Fruit fly (Drosophila melanogaster) whole organism, embryonic: ENCODE results near the gene MCU.

ENCODE experiments used
- Antp ChIP-seq: fragments of 200-800 bp; sonication (Bioruptor generic); optimal IDR thresholded peaks from 3 replicates; lab custom pipeline; 2016; ENCODE audit warnings: missing biosample characterization, missing genetic modification characterization
- Atf3 ChIP-seq: fragments of 200-800 bp; sonication (Bioruptor generic); optimal IDR thresholded peaks from 3 replicates; lab custom pipeline; 2016; ENCODE audit warnings: missing biosample characterization, missing genetic modification characterization
- B-H1 ChIP-seq: fragments of 200-800 bp; sonication (Bioruptor generic); IDR thresholded peaks from 3 replicates; pipeline ENCODE4 v1.3.6; 2022; ENCODE audit warnings: missing biosample characterization, missing genetic modification characterization
- CG10321 ChIP-seq: fragments of 200-800 bp; sonication (Bioruptor generic); IDR thresholded peaks from 2 replicates; pipeline ENCODE4 v1.3.6; 2022; ENCODE audit warnings: missing biosample characterization, missing genetic modification characterization
- CG10462 ChIP-seq: fragments of 200-800 bp; sonication (Bioruptor generic); optimal IDR thresholded peaks from 2 replicates; lab custom pipeline; 2016; ENCODE audit warnings: missing biosample characterization, missing genetic modification characterization
- CG12236 ChIP-seq: fragments of 200-800 bp; sonication (Bioruptor generic); optimal IDR thresholded peaks from 2 replicates; lab custom pipeline; 2016; ENCODE audit warnings: missing biosample characterization, missing genetic modification characterization
- CG12942 ChIP-seq: fragments of 200-800 bp; sonication (Bioruptor generic); optimal IDR thresholded peaks from 3 replicates; lab custom pipeline; 2016; ENCODE audit warnings: missing biosample characterization, missing genetic modification characterization
- CG15696 ChIP-seq: fragments of 200-800 bp; sonication (Bioruptor generic); optimal IDR thresholded peaks from 2 replicates; lab custom pipeline; 2019; ENCODE audit warnings: missing biosample characterization, mild to moderate bottlenecking, missing genetic modification characterization, moderate library complexity
- CG16779 ChIP-seq: fragments of 200-800 bp; sonication (Bioruptor generic); IDR thresholded peaks from 2 replicates; pipeline ENCODE4 v1.3.6; 2022; ENCODE audit warnings: missing biosample characterization, missing genetic modification characterization
- CG17612 ChIP-seq: fragments of 200-800 bp; sonication (Bioruptor generic); IDR thresholded peaks from 2 replicates; pipeline ENCODE4 v1.3.6; 2022; ENCODE audit warnings: missing biosample characterization, missing genetic modification characterization
- CG18011 ChIP-seq: fragments of 200-800 bp; sonication (Bioruptor generic); optimal IDR thresholded peaks from 2 replicates; lab custom pipeline; 2017; ENCODE audit warnings: missing biosample characterization, missing genetic modification characterization, mild to moderate bottlenecking, moderate library complexity, missing genotype
- CG2120 ChIP-seq: fragments of 200-800 bp; sonication (Bioruptor generic); optimal IDR thresholded peaks from 3 replicates; lab custom pipeline; 2016; ENCODE audit warnings: missing biosample characterization, missing genetic modification characterization
- CG2202 ChIP-seq: fragments of 200-800 bp; sonication (Bioruptor generic); optimal IDR thresholded peaks from 2 replicates; lab custom pipeline; 2018; ENCODE audit warnings: missing biosample characterization, mild to moderate bottlenecking, missing genetic modification characterization
- CG2678 ChIP-seq: fragments of 200-800 bp; sonication (Bioruptor generic); optimal IDR thresholded peaks from 3 replicates; lab custom pipeline; 2019; ENCODE audit warnings: missing biosample characterization, mild to moderate bottlenecking, missing genetic modification characterization, moderate library complexity
- CG31365 ChIP-seq: fragments of 200-800 bp; sonication (Bioruptor generic); optimal IDR thresholded peaks from 2 replicates; lab custom pipeline; 2018; ENCODE audit warnings: missing biosample characterization, mild to moderate bottlenecking, missing genetic modification characterization
- CG32767 ChIP-seq: fragments of 200-800 bp; sonication (Bioruptor generic); IDR thresholded peaks from 2 replicates; pipeline ENCODE4 v1.3.6; 2022; ENCODE audit warnings: missing biosample characterization, missing genetic modification characterization
- CG3281 ChIP-seq: fragments of 200-800 bp; sonication (Bioruptor generic); optimal IDR thresholded peaks from 3 replicates; lab custom pipeline; 2017; ENCODE audit warnings: missing biosample characterization, mild to moderate bottlenecking, missing genetic modification characterization
- CG42726 ChIP-seq: fragments of 200-800 bp; sonication (Bioruptor generic); IDR thresholded peaks from 2 replicates; pipeline ENCODE4 v1.3.6; 2022; ENCODE audit warnings: missing biosample characterization, missing genetic modification characterization; ENCODE audit not compliant: partially characterized antibody
- CG4854 ChIP-seq: fragments of 200-800 bp; sonication (Bioruptor generic); optimal IDR thresholded peaks from 2 replicates; lab custom pipeline; 2016; ENCODE audit warnings: missing biosample characterization, missing genetic modification characterization, inconsistent platforms
- CG7357 ChIP-seq: fragments of 200-800 bp; sonication (Bioruptor generic); IDR thresholded peaks from 3 replicates; pipeline ENCODE4 v1.3.6; 2022; ENCODE audit warnings: missing biosample characterization, missing genetic modification characterization
- CG9215 ChIP-seq: fragments of 200-800 bp; sonication (Bioruptor generic); IDR thresholded peaks from 2 replicates; pipeline ENCODE4 v1.3.6; 2022; ENCODE audit warnings: missing biosample characterization, missing genetic modification characterization
- CG9817 ChIP-seq: fragments of 200-800 bp; sonication (Bioruptor generic); optimal IDR thresholded peaks from 2 replicates; lab custom pipeline; 2018; ENCODE audit warnings: missing biosample characterization, mild to moderate bottlenecking, missing genetic modification characterization, moderate library complexity
- CrebB ChIP-seq: fragments of 200-800 bp; sonication (Bioruptor generic); optimal IDR thresholded peaks from 3 replicates; lab custom pipeline; 2018; ENCODE audit warnings: missing biosample characterization, mild to moderate bottlenecking, missing genetic modification characterization
- Dbx ChIP-seq: fragments of 200-800 bp; sonication (Bioruptor generic); IDR thresholded peaks from 3 replicates; pipeline ENCODE4 v1.3.6; 2022; ENCODE audit warnings: missing biosample characterization, missing genetic modification characterization
- H2.0 ChIP-seq: fragments of 200-800 bp; sonication (Bioruptor generic); IDR thresholded peaks from 2 replicates; pipeline ENCODE4 v1.3.6; 2022; ENCODE audit warnings: missing biosample characterization, missing genetic modification characterization
- Hmr ChIP-seq: fragments of 200-800 bp; sonication (Bioruptor generic); optimal IDR thresholded peaks from 3 replicates; lab custom pipeline; 2017; ENCODE audit warnings: mild to moderate bottlenecking, missing biosample characterization, missing genetic modification reagents, missing genetic modification characterization
- Hr78 ChIP-seq, 2 experiments: fragments of 200-800 bp in 1 of 2; fragments of >200 bp in 1 of 2; sonication (Bioruptor generic) in 1 of 2; optimal IDR thresholded peaks; 2 replicates each; lab custom pipeline; 2017 to 2019; ENCODE audit warnings: missing biosample characterization in 2 of 2, missing genetic modification characterization in 2 of 2, mild to moderate bottlenecking in 1 of 2, moderate library complexity in 1 of 2
- NC2α ChIP-seq: fragments of 200-800 bp; sonication (Bioruptor generic); optimal IDR thresholded peaks from 2 replicates; lab custom pipeline; 2016; ENCODE audit warnings: missing biosample characterization, missing genetic modification characterization
- Scr ChIP-seq: fragments of 200-800 bp; sonication (Bioruptor generic); IDR thresholded peaks from 2 replicates; pipeline ENCODE4 v1.3.6; 2022; ENCODE audit warnings: missing biosample characterization, missing genetic modification characterization; ENCODE audit not compliant: partially characterized antibody
- Ssrp ChIP-seq: fragments of 200-800 bp; sonication (Bioruptor generic); optimal IDR thresholded peaks from 2 replicates; lab custom pipeline; 2018; ENCODE audit warnings: missing biosample characterization, mild to moderate bottlenecking, missing genetic modification characterization, moderate library complexity
- Taf1 ChIP-seq: fragments of 200-800 bp; sonication (Bioruptor generic); IDR thresholded peaks from 2 replicates; pipeline ENCODE4 v1.3.6; 2022; ENCODE audit warnings: missing biosample characterization, missing genetic modification characterization
- Vsx1 ChIP-seq: fragments of 200-800 bp; sonication (Bioruptor generic); optimal IDR thresholded peaks from 2 replicates; lab custom pipeline; 2017; ENCODE audit warnings: missing biosample characterization, mild to moderate bottlenecking, missing genetic modification characterization, missing genetic modification reagents
- ac ChIP-seq: fragments of 200-800 bp; sonication (Bioruptor generic); optimal IDR thresholded peaks from 3 replicates; lab custom pipeline; 2017; ENCODE audit warnings: missing biosample characterization, mild to moderate bottlenecking, missing genetic modification characterization
- ash1 ChIP-seq: fragments of 200-800 bp; sonication (Bioruptor generic); optimal IDR thresholded peaks from 2 replicates; lab custom pipeline; 2018; ENCODE audit warnings: missing biosample characterization, mild to moderate bottlenecking, missing genetic modification characterization
- ato ChIP-seq: fragments of 200-800 bp; sonication (Bioruptor generic); IDR thresholded peaks from 2 replicates; pipeline ENCODE4 v1.3.6; 2022; ENCODE audit warnings: missing biosample characterization, missing genetic modification characterization; ENCODE audit not compliant: partially characterized antibody
- bigmax ChIP-seq: fragments of 200-800 bp; sonication (Bioruptor generic); optimal IDR thresholded peaks from 2 replicates; lab custom pipeline; 2018; ENCODE audit warnings: missing biosample characterization, mild to moderate bottlenecking, missing genetic modification characterization
- btn ChIP-seq: fragments of 200-800 bp; sonication (Bioruptor generic); optimal IDR thresholded peaks from 2 replicates; lab custom pipeline; 2016; ENCODE audit warnings: missing biosample characterization, missing genetic modification characterization
- chn ChIP-seq: fragments of 200-800 bp; sonication (Bioruptor generic); optimal IDR thresholded peaks from 2 replicates; lab custom pipeline; 2016; ENCODE audit warnings: missing biosample characterization, missing genetic modification characterization
- croc ChIP-seq: fragments of 200-800 bp; sonication (Bioruptor generic); conservative IDR thresholded peaks from 3 replicates; pipeline ENCODE4 v1.3.6; 2022; ENCODE audit warnings: missing biosample characterization, missing genetic modification characterization
- crp ChIP-seq, 2 experiments: fragments of 200-800 bp; sonication (Bioruptor generic); optimal IDR thresholded peaks; 2 replicates in 1 of 2; 3 replicates in 1 of 2; lab custom pipeline; 2017; ENCODE audit warnings: missing biosample characterization in 2 of 2, missing genetic modification characterization in 2 of 2, mild to moderate bottlenecking in 1 of 2, moderate library complexity in 1 of 2
- ems ChIP-seq: fragments of 200-800 bp; sonication (Bioruptor generic); optimal IDR thresholded peaks from 3 replicates; lab custom pipeline; 2016; ENCODE audit warnings: missing biosample characterization, missing genetic modification characterization
- exex ChIP-seq: fragments of 200-800 bp; sonication (Bioruptor generic); optimal IDR thresholded peaks from 4 replicates; lab custom pipeline; 2018; ENCODE audit warnings: missing biosample characterization, mild to moderate bottlenecking, missing genetic modification characterization, moderate library complexity
- otp ChIP-seq: fragments of 200-800 bp; sonication (Bioruptor generic); IDR thresholded peaks from 3 replicates; pipeline ENCODE4, ENCODE4 v1.3.6; 2022; ENCODE audit warnings: missing biosample characterization, missing genetic modification characterization
- prd ChIP-seq, 3 experiments: fragments of >200 bp in 2 of 3; fragments of 200-800 bp in 1 of 3; sonication (Bioruptor generic) in 1 of 3; optimal IDR thresholded peaks in 2 of 3; IDR thresholded peaks in 1 of 3; 2 replicates in 2 of 3; 3 replicates in 1 of 3; pipeline versions ENCODE4 v1.3.6 to Lab custom; 2017 to 2022; ENCODE audit warnings: missing biosample characterization in 1 of 3, missing genetic modification characterization in 1 of 3
- pros ChIP-seq: fragments of 200-800 bp; sonication (Bioruptor generic); optimal IDR thresholded peaks from 3 replicates; lab custom pipeline; 2019; ENCODE audit warnings: missing biosample characterization, mild to moderate bottlenecking, missing genetic modification characterization, moderate library complexity
- row ChIP-seq: fragments of 200-800 bp; sonication (Bioruptor generic); IDR thresholded peaks from 3 replicates; pipeline ENCODE4 v1.3.6; 2022; ENCODE audit warnings: missing biosample characterization, missing genetic modification characterization
- schlank ChIP-seq: fragments of 200-800 bp; sonication (Bioruptor generic); optimal IDR thresholded peaks from 2 replicates; lab custom pipeline; 2018; ENCODE audit warnings: missing biosample characterization, mild to moderate bottlenecking, missing genetic modification characterization
- sim ChIP-seq: fragments of 200-800 bp; sonication (Bioruptor generic); IDR thresholded peaks from 2 replicates; pipeline ENCODE4 v1.3.6; 2022; ENCODE audit warnings: missing biosample characterization, missing genetic modification characterization
- slp2 ChIP-seq: fragments of 200-800 bp; sonication (Bioruptor generic); optimal IDR thresholded peaks from 2 replicates; lab custom pipeline; 2016; ENCODE audit warnings: missing biosample characterization, missing genetic modification characterization
- sna ChIP-seq: fragments of 200-800 bp; sonication (Bioruptor generic); IDR thresholded peaks from 2 replicates; pipeline ENCODE4 v1.3.6; 2022; ENCODE audit warnings: missing biosample characterization, missing genetic modification characterization; ENCODE audit not compliant: partially characterized antibody
- zfh1 ChIP-seq: fragments of 200-800 bp; sonication (Bioruptor generic); IDR thresholded peaks from 3 replicates; pipeline ENCODE4 v1.3.6; 2022; ENCODE audit warnings: missing biosample characterization, missing genetic modification characterization

Gene MCU

dm6 chr3L:6612637-6613036 lies 62.1 kb downstream of the MCU start (continued):
- TF ChIP-seq Vsx1 (GFP tag; lab: Kevin White, UChicago): peak; percentile 48
- no peak for TF ChIP-seq Taf1
- no peak for TF ChIP-seq CG15696
- peak; percentile 11; the same call in 1 of the 2 replicates for TF ChIP-seq H2.0 (GFP tag; lab: Robert Waterston, UW)
- TF ChIP-seq CG12942 (GFP tag; lab: Kevin White, UChicago): no peak
- TF ChIP-seq slp2 (GFP tag; lab: Kevin White, UChicago): no peak
- no peak for TF ChIP-seq CG18011 (GFP tag; lab: Kevin White, UChicago)
- no peak for TF ChIP-seq ac (GFP tag; lab: Kevin White, UChicago)
- TF ChIP-seq CG42726 (GFP tag; lab: Robert Waterston, UW): no peak
- no peak for TF ChIP-seq NC2α (GFP tag; lab: Kevin White, UChicago)
- no peak for TF ChIP-seq CG12236 (GFP tag; lab: Kevin White, UChicago)
- TF ChIP-seq schlank (tag; lab: Kevin White, UChicago): peak; percentile 18
- TF ChIP-seq CrebB: no peak
- TF ChIP-seq CG2202 (tag; lab: Kevin White, UChicago): no peak
- TF ChIP-seq CG2678 (tag; lab: Kevin White, UChicago): peak; percentile 23
- TF ChIP-seq croc (GFP tag; lab: Robert Waterston, UW): no peak
- peak; percentile 44 for TF ChIP-seq Hmr (GFP tag; lab: Kevin White, UChicago)
- TF ChIP-seq CG32767 (GFP tag; lab: Robert Waterston, UW): no peak; the same call in 1 of the 2 replicates
- TF ChIP-seq btn (GFP tag; lab: Kevin White, UChicago): no peak
- TF ChIP-seq sna (GFP tag; lab: Robert Waterston, UW): no peak
- TF ChIP-seq CG3281: no peak
- no peak for TF ChIP-seq Scr (GFP tag; lab: Robert Waterston, UW)
- TF ChIP-seq Antp (GFP tag; lab: Kevin White, UChicago): no peak
- TF ChIP-seq zfh1: peak; percentile 43; the same call in 1 of the 3 replicates
- peak; percentile 52; the same call in 1 of the 3 replicates for TF ChIP-seq otp
- TF ChIP-seq ems (GFP tag; lab: Kevin White, UChicago): no peak
- no peak for TF ChIP-seq CG31365
- no peak for TF ChIP-seq Hr78 (GFP tag; optimal IDR thresholded peaks at IDR 0.05; lab: Kevin White, UChicago)
- TF ChIP-seq CG2120: no peak
- no peak for TF ChIP-seq crp (GFP tag; optimal IDR thresholded peaks at IDR 0.05; lab: Kevin White, UChicago)
- TF ChIP-seq CG9215 (GFP tag; lab: Robert Waterston, UW): no peak
- no peak for TF ChIP-seq prd (optimal IDR thresholded peaks at IDR 0.05; lab: Kevin White, UChicago)
- TF ChIP-seq prd (GFP tag; IDR thresholded peaks at IDR 0.05; lab: Robert Waterston, UW): peak; percentile 27; the same call in 1 of the 3 replicates
- no peak for TF ChIP-seq CG10321 (GFP tag; lab: Robert Waterston, UW)
- no peak for TF ChIP-seq exex (tag; lab: Kevin White, UChicago)
- TF ChIP-seq CG17612 (GFP tag; lab: Robert Waterston, UW): no peak
- no peak for TF ChIP-seq pros (GFP tag; lab: Kevin White, UChicago)
- TF ChIP-seq CG16779 (GFP tag; lab: Robert Waterston, UW): no peak
- no peak for TF ChIP-seq chn (GFP tag; lab: Kevin White, UChicago)
- no peak for TF ChIP-seq CG10462
- no peak for TF ChIP-seq CG9817 (tag; lab: Kevin White, UChicago)
- no peak; the same call in 2 of the 3 replicates for TF ChIP-seq row (GFP tag; lab: Robert Waterston, UW)
- no peak for TF ChIP-seq ash1 (GFP tag; lab: Kevin White, UChicago)
- no peak for TF ChIP-seq Atf3 (GFP tag; lab: Kevin White, UChicago)
- TF ChIP-seq B-H1 (GFP tag; lab: Robert Waterston, UW): no peak
- no peak for TF ChIP-seq ato (GFP tag; lab: Robert Waterston, UW)
- TF ChIP-seq Dbx (GFP tag; lab: Robert Waterston, UW): no peak
- TF ChIP-seq Ssrp (tag; lab: Kevin White, UChicago): no peak
- TF ChIP-seq CG4854: no peak
- TF ChIP-seq sim (GFP tag; lab: Robert Waterston, UW): no peak
- no peak for TF ChIP-seq bigmax (GFP tag; lab: Kevin White, UChicago)
- TF ChIP-seq CG7357: no peak
